Fruit fly (Drosophila melanogaster) whole organism, embryonic: ENCODE data around the gene srp.

ENCODE experiments used
- Bdp1 ChIP-seq: fragments of 200-800 bp; sonication (Bioruptor generic); optimal IDR thresholded peaks from 3 replicates; lab custom pipeline; 2016; ENCODE audit warnings: missing biosample characterization, missing genetic modification characterization
- CG10321 ChIP-seq: fragments of 200-800 bp; sonication (Bioruptor generic); IDR thresholded peaks from 2 replicates; pipeline ENCODE4 v1.3.6; 2022; ENCODE audit warnings: missing biosample characterization, missing genetic modification characterization
- CG10565 ChIP-seq: fragments of 200-800 bp; sonication (Bioruptor generic); optimal IDR thresholded peaks from 3 replicates; lab custom pipeline; 2016; ENCODE audit warnings: missing biosample characterization, mild to moderate bottlenecking, missing genetic modification characterization
- CG11696 ChIP-seq: fragments of 200-800 bp; sonication (Bioruptor generic); IDR thresholded peaks from 2 replicates; pipeline ENCODE4 v1.3.6; 2022; ENCODE audit warnings: missing biosample characterization, missing genetic modification characterization
- CG13296 ChIP-seq: fragments of 200-800 bp; sonication (Bioruptor generic); optimal IDR thresholded peaks from 3 replicates; lab custom pipeline; 2018; ENCODE audit warnings: missing biosample characterization, mild to moderate bottlenecking, missing genetic modification characterization
- CG13424 ChIP-seq: fragments of 200-800 bp; sonication (Bioruptor generic); optimal IDR thresholded peaks from 2 replicates; lab custom pipeline; 2019; ENCODE audit warnings: missing biosample characterization, mild to moderate bottlenecking, missing genetic modification characterization, moderate library complexity
- CG13624 ChIP-seq: fragments of 200-800 bp; sonication (Bioruptor generic); optimal IDR thresholded peaks from 2 replicates; lab custom pipeline; 2016; ENCODE audit warnings: missing biosample characterization, missing genetic modification characterization
- CG14710 ChIP-seq: fragments of 200-800 bp; sonication (Bioruptor generic); optimal IDR thresholded peaks from 3 replicates; lab custom pipeline; 2019; ENCODE audit warnings: missing biosample characterization, mild to moderate bottlenecking, missing genetic modification characterization, moderate library complexity
- CG15073 ChIP-seq: fragments of 200-800 bp; sonication (Bioruptor generic); optimal IDR thresholded peaks from 2 replicates; lab custom pipeline; 2016; ENCODE audit warnings: missing biosample characterization, missing genetic modification characterization
- CG17359 ChIP-seq: fragments of 200-800 bp; sonication (Bioruptor generic); optimal IDR thresholded peaks from 3 replicates; lab custom pipeline; 2018; ENCODE audit warnings: missing biosample characterization, mild to moderate bottlenecking, missing genetic modification characterization, moderate library complexity
- CG17912 ChIP-seq: fragments of 200-800 bp; sonication (Bioruptor generic); optimal IDR thresholded peaks from 2 replicates; lab custom pipeline; 2018; ENCODE audit warnings: missing biosample characterization, mild to moderate bottlenecking, missing genetic modification characterization
- CG2120 ChIP-seq: fragments of 200-800 bp; sonication (Bioruptor generic); optimal IDR thresholded peaks from 3 replicates; lab custom pipeline; 2016; ENCODE audit warnings: missing biosample characterization, missing genetic modification characterization
- CG2712 ChIP-seq: fragments of 200-800 bp; optimal IDR thresholded peaks from 3 replicates; lab custom pipeline; 2019; ENCODE audit warnings: missing biosample characterization, mild to moderate bottlenecking, missing genetic modification characterization, moderate library complexity
- CG30020 ChIP-seq: fragments of 200-800 bp; optimal IDR thresholded peaks from 2 replicates; lab custom pipeline; 2019; ENCODE audit warnings: missing biosample characterization, mild to moderate bottlenecking, missing genetic modification characterization, moderate library complexity
- CG33557 ChIP-seq: fragments of 200-800 bp; sonication (Bioruptor generic); optimal IDR thresholded peaks from 2 replicates; lab custom pipeline; 2019; ENCODE audit warnings: missing biosample characterization, mild to moderate bottlenecking, missing genetic modification characterization, moderate library complexity
- CG5245 ChIP-seq: fragments of 200-800 bp; sonication (Bioruptor generic); optimal IDR thresholded peaks from 3 replicates; lab custom pipeline; 2016; ENCODE audit warnings: missing biosample characterization, missing genetic modification characterization
- CG6272 ChIP-seq: fragments of 200-800 bp; sonication (Bioruptor generic); IDR thresholded peaks from 2 replicates; pipeline ENCODE4 v1.3.6; 2022; ENCODE audit warnings: missing biosample characterization, missing genetic modification characterization
- CG8924 ChIP-seq: fragments of 200-800 bp; optimal IDR thresholded peaks from 3 replicates; lab custom pipeline; 2019; ENCODE audit warnings: missing biosample characterization, mild to moderate bottlenecking, missing genetic modification characterization, moderate library complexity
- CG9932 ChIP-seq: fragments of 200-800 bp; sonication (Bioruptor generic); IDR thresholded peaks from 2 replicates; pipeline ENCODE4 v1.3.6; 2022; ENCODE audit warnings: missing biosample characterization, missing genetic modification characterization
- CoRest ChIP-seq: fragments of 200-800 bp; sonication (Bioruptor generic); optimal IDR thresholded peaks from 3 replicates; lab custom pipeline; 2018; ENCODE audit warnings: missing biosample characterization, mild to moderate bottlenecking, missing genetic modification characterization, moderate library complexity
- Elba2 ChIP-seq: fragments of 200-800 bp; sonication (Bioruptor generic); optimal IDR thresholded peaks from 3 replicates; lab custom pipeline; 2016; ENCODE audit warnings: missing biosample characterization, missing genetic modification characterization
- Fer2 ChIP-seq: fragments of 200-800 bp; sonication (Bioruptor generic); optimal IDR thresholded peaks from 2 replicates; lab custom pipeline; 2018; ENCODE audit warnings: missing biosample characterization, mild to moderate bottlenecking, missing genetic modification characterization, moderate library complexity
- Fer3 ChIP-seq: fragments of 200-800 bp; sonication (Bioruptor generic); optimal IDR thresholded peaks from 2 replicates; lab custom pipeline; 2018; ENCODE audit warnings: missing biosample characterization, mild to moderate bottlenecking, missing genetic modification characterization, moderate library complexity
- HLH4C ChIP-seq: fragments of 200-800 bp; sonication (Bioruptor generic); IDR thresholded peaks from 3 replicates; pipeline ENCODE4 v1.3.6; 2022; ENCODE audit warnings: missing biosample characterization, missing genetic modification characterization; ENCODE audit not compliant: partially characterized antibody
- HmgD ChIP-seq: fragments of 200-800 bp; sonication (Bioruptor generic); optimal IDR thresholded peaks from 3 replicates; lab custom pipeline; 2016; ENCODE audit warnings: missing biosample characterization, missing genetic modification characterization
- Lhr ChIP-seq: fragments of 200-800 bp; sonication (Bioruptor generic); optimal IDR thresholded peaks from 3 replicates; lab custom pipeline; 2017; ENCODE audit warnings: mild to moderate bottlenecking, missing biosample characterization, missing genetic modification reagents, missing genetic modification characterization
- Max ChIP-seq: fragments of 200-800 bp; sonication (Bioruptor generic); optimal IDR thresholded peaks from 2 replicates; lab custom pipeline; 2016; ENCODE audit warnings: missing biosample characterization, mild to moderate bottlenecking, missing genetic modification characterization
- NFAT ChIP-seq: fragments of 200-800 bp; sonication (Bioruptor generic); IDR thresholded peaks from 2 replicates; pipeline ENCODE4 v1.3.6; 2022; ENCODE audit warnings: missing biosample characterization, missing genetic modification characterization
- Pdp1 ChIP-seq, 2 experiments: fragments of 200-800 bp; sonication (Bioruptor generic); optimal IDR thresholded peaks; 3 replicates each; lab custom pipeline; 2016; ENCODE audit warnings: missing biosample characterization in 2 of 2, missing genetic modification characterization in 2 of 2, mild to moderate bottlenecking in 1 of 2, moderate library complexity in 1 of 2
- Sin3A ChIP-seq: fragments of >200 bp; optimal IDR thresholded peaks from 2 replicates; lab custom pipeline; 2018
- Sry-δ ChIP-seq: fragments of 200-800 bp; sonication (Bioruptor generic); optimal IDR thresholded peaks from 2 replicates; lab custom pipeline; 2016; ENCODE audit warnings: missing biosample characterization, missing genetic modification characterization
- Tbp ChIP-seq: fragments of >200 bp; optimal IDR thresholded peaks from 2 replicates; lab custom pipeline; 2018; ENCODE audit warnings: missing biosample characterization, missing genetic modification characterization
- bcd ChIP-seq: fragments of 200-800 bp; sonication (Bioruptor generic); optimal IDR thresholded peaks from 2 replicates; lab custom pipeline; 2017; ENCODE audit warnings: missing biosample characterization, mild to moderate bottlenecking, missing genetic modification characterization
- emc ChIP-seq: fragments of 200-800 bp; sonication (Bioruptor generic); optimal IDR thresholded peaks from 2 replicates; lab custom pipeline; 2016; ENCODE audit warnings: missing biosample characterization, missing genetic modification characterization
- en ChIP-seq: fragments of 200-800 bp; sonication (Bioruptor generic); optimal IDR thresholded peaks from 2 replicates; lab custom pipeline; 2016; ENCODE audit warnings: missing biosample characterization, missing genetic modification characterization
- exex ChIP-seq: fragments of 200-800 bp; sonication (Bioruptor generic); optimal IDR thresholded peaks from 4 replicates; lab custom pipeline; 2018; ENCODE audit warnings: missing biosample characterization, mild to moderate bottlenecking, missing genetic modification characterization, moderate library complexity
- fd3F ChIP-seq: fragments of 200-800 bp; sonication (Bioruptor generic); optimal IDR thresholded peaks from 2 replicates; lab custom pipeline; 2018; ENCODE audit warnings: missing biosample characterization, mild to moderate bottlenecking, missing genetic modification characterization, moderate library complexity
- gsb-n ChIP-seq: fragments of 200-800 bp; sonication (Bioruptor generic); optimal IDR thresholded peaks from 3 replicates; lab custom pipeline; 2018; ENCODE audit warnings: missing biosample characterization, mild to moderate bottlenecking, missing genetic modification characterization
- hkb ChIP-seq, 2 experiments: fragments of 200-800 bp in 1 of 2; fragments of >200 bp in 1 of 2; sonication (Bioruptor generic) in 1 of 2; IDR thresholded peaks in 1 of 2; optimal IDR thresholded peaks in 1 of 2; 2 replicates each; pipeline versions ENCODE4 v1.3.6 to Lab custom; 2017 to 2022; ENCODE audit warnings: missing biosample characterization in 1 of 2, missing genetic modification characterization in 1 of 2
- ind ChIP-seq: fragments of 200-800 bp; sonication (Bioruptor generic); optimal IDR thresholded peaks from 3 replicates; lab custom pipeline; 2016; ENCODE audit warnings: missing biosample characterization, missing genetic modification characterization
- kay ChIP-seq: fragments of 200-800 bp; sonication (Bioruptor generic); optimal IDR thresholded peaks from 2 replicates; lab custom pipeline; 2016; ENCODE audit warnings: missing biosample characterization, missing genetic modification characterization
- nerfin-2 ChIP-seq: fragments of 200-800 bp; sonication (Bioruptor generic); IDR thresholded peaks from 2 replicates; pipeline ENCODE4 v1.3.6; 2022; ENCODE audit warnings: missing biosample characterization, missing genetic modification characterization; ENCODE audit not compliant: partially characterized antibody
- phol ChIP-seq: fragments of 200-800 bp; sonication (Bioruptor generic); optimal IDR thresholded peaks from 3 replicates; lab custom pipeline; 2018; ENCODE audit warnings: missing biosample characterization, mild to moderate bottlenecking, missing genetic modification characterization, moderate library complexity
- pum ChIP-seq: fragments of 200-800 bp; sonication (Bioruptor generic); optimal IDR thresholded peaks from 2 replicates; lab custom pipeline; 2016; ENCODE audit warnings: missing biosample characterization, missing genetic modification characterization
- row ChIP-seq: fragments of 200-800 bp; sonication (Bioruptor generic); IDR thresholded peaks from 3 replicates; pipeline ENCODE4 v1.3.6; 2022; ENCODE audit warnings: missing biosample characterization, missing genetic modification characterization
- scrt ChIP-seq: fragments of 200-800 bp; sonication (Bioruptor generic); optimal IDR thresholded peaks from 2 replicates; lab custom pipeline; 2018; ENCODE audit warnings: missing biosample characterization, mild to moderate bottlenecking, missing genetic modification characterization, moderate library complexity
- slp2 ChIP-seq: fragments of 200-800 bp; sonication (Bioruptor generic); optimal IDR thresholded peaks from 2 replicates; lab custom pipeline; 2016; ENCODE audit warnings: missing biosample characterization, missing genetic modification characterization
- tap ChIP-seq: fragments of 200-800 bp; optimal IDR thresholded peaks from 3 replicates; lab custom pipeline; 2019; ENCODE audit warnings: missing biosample characterization, mild to moderate bottlenecking, missing genetic modification characterization, moderate library complexity
- ttk ChIP-seq: fragments of 200-800 bp; sonication (Bioruptor generic); IDR thresholded peaks from 2 replicates; pipeline ENCODE4 v2.1.2; 2022; ENCODE audit warnings: missing biosample characterization, missing genetic modification characterization
- zen2 ChIP-seq: fragments of 200-800 bp; sonication (Bioruptor generic); IDR thresholded peaks from 3 replicates; pipeline ENCODE4 v1.3.6; 2022; ENCODE audit warnings: missing biosample characterization, missing genetic modification characterization; ENCODE audit not compliant: partially characterized antibody

Gene srp

dm6 chr3R:15972979-15973486 lies 12.9 kb upstream of the srp start, which contains the start of gene Hel89B (continued):
- TF ChIP-seq CG13424 (tag; lab: Kevin White, UChicago) (peak; percentile 73), CG15073 (GFP tag; lab: Kevin White, UChicago) (no peak), Elba2 (GFP tag; lab: Kevin White, UChicago) (peak; percentile 47), exex (no peak), nerfin-2 (GFP tag; lab: Robert Waterston, UW) (no peak), ind (GFP tag; lab: Kevin White, UChicago) (peak; percentile 69), CG17912 (no peak), CG11696 (GFP tag; lab: Robert Waterston, UW) (no peak), pum (peak; percentile 75), scrt (GFP tag; lab: Kevin White, UChicago) (no peak), CG8924 (tag; lab: Kevin White, UChicago) (peak; percentile 60), Sry-δ (GFP tag; lab: Kevin White, UChicago) (peak; percentile 96), CG9932 (GFP tag; lab: Robert Waterston, UW) (no peak), zen2 (GFP tag; lab: Robert Waterston, UW) (no peak), ttk (GFP tag; lab: Robert Waterston, UW) (no peak), CG13624 (GFP tag; lab: Kevin White, UChicago) (peak; percentile 47), fd3F (peak; percentile 51), kay (peak; percentile 22), CG2712 (tag; lab: Kevin White, UChicago) (peak; percentile 81), Sin3A (lab: Kevin White, UChicago) (peak; percentile 79), CG30020 (tag; lab: Kevin White, UChicago) (peak; percentile 96), CG2120 (GFP tag; lab: Kevin White, UChicago) (peak; percentile 83), Bdp1 (GFP tag; lab: Kevin White, UChicago) (peak; percentile 63), Fer2 (tag; lab: Kevin White, UChicago) (peak; percentile 65), Fer3 (tag; lab: Kevin White, UChicago) (peak; percentile 68), Lhr (peak; percentile 84), slp2 (peak; percentile 38), emc (peak; percentile 41), Pdp1 (GFP tag; optimal IDR thresholded peaks at IDR 0.05; lab: Kevin White, UChicago) (peak; percentile 58 to 62), CG17359 (tag; lab: Kevin White, UChicago) (peak; percentile 52), CG10321 (GFP tag; lab: Robert Waterston, UW) (no peak), HmgD (GFP tag; lab: Kevin White, UChicago) (no peak), HLH4C (no peak), CoRest (peak; percentile 83), CG10565 (GFP tag; lab: Kevin White, UChicago) (peak; percentile 6), Tbp (GFP tag; lab: Kevin White, UChicago) (peak; percentile 81), gsb-n (tag; lab: Kevin White, UChicago) (peak; percentile 63), tap (tag; lab: Kevin White, UChicago) (no peak), CG13296 (GFP tag; lab: Kevin White, UChicago) (no peak), NFAT (GFP tag; lab: Robert Waterston, UW) (no peak), CG33557 (GFP tag; lab: Kevin White, UChicago) (peak; percentile 5), hkb (optimal IDR thresholded peaks at IDR 0.05; lab: Kevin White, UChicago) (peak; percentile 92), hkb (GFP tag; IDR thresholded peaks at IDR 0.05; lab: Robert Waterston, UW) (no peak), phol (tag; lab: Kevin White, UChicago) (peak; percentile 88), CG5245 (GFP tag; lab: Kevin White, UChicago) (peak; percentile 38), CG6272 (peak; percentile 50; the same call in 1 of the 2 replicates), en (GFP tag; lab: Kevin White, UChicago) (no peak), CG14710 (tag; lab: Kevin White, UChicago) (peak; percentile 90), bcd (peak; percentile 66), row (GFP tag; lab: Robert Waterston, UW) (no peak), Max (GFP tag; lab: Kevin White, UChicago) (peak; percentile 53)
